Fruit fly (Drosophila melanogaster) whole organism, embryonic: ENCODE measurements around the gene CG32437.
A peak's percentile ranks its signal among the peaks of the same experiment; 100 is the strongest.

Experiments
- BEAF-32 ChIP-seq: fragments of 200-800 bp; sonication (Bioruptor generic); optimal IDR thresholded peaks from 3 replicates; lab custom pipeline; 2017; ENCODE audit warnings: missing biosample characterization, missing genetic modification characterization, mild to moderate bottlenecking, moderate library complexity, missing genetic modification reagents
- Bgb ChIP-seq: fragments of 200-800 bp; sonication (Bioruptor generic); IDR thresholded peaks from 2 replicates; pipeline ENCODE4 v1.3.6; 2022; ENCODE audit warnings: missing biosample characterization, missing genetic modification characterization; ENCODE audit not compliant: partially characterized antibody
- CG12104 ChIP-seq: fragments of 200-800 bp; sonication (Bioruptor generic); optimal IDR thresholded peaks from 3 replicates; lab custom pipeline; 2016; ENCODE audit warnings: missing biosample characterization, missing genetic modification characterization
- CG12155 ChIP-seq: fragments of 200-800 bp; sonication (Bioruptor generic); optimal IDR thresholded peaks from 3 replicates; lab custom pipeline; 2016; ENCODE audit warnings: missing biosample characterization, missing genetic modification characterization
- CG12942 ChIP-seq: fragments of 200-800 bp; sonication (Bioruptor generic); optimal IDR thresholded peaks from 3 replicates; lab custom pipeline; 2016; ENCODE audit warnings: missing biosample characterization, missing genetic modification characterization
- CG15514 ChIP-seq: fragments of 200-800 bp; sonication (Bioruptor generic); optimal IDR thresholded peaks from 3 replicates; lab custom pipeline; 2017; ENCODE audit warnings: missing biosample characterization, missing genetic modification characterization, mild to moderate bottlenecking, moderate library complexity, missing genetic modification reagents
- CG16813 ChIP-seq: fragments of 200-800 bp; sonication (Bioruptor generic); IDR thresholded peaks from 3 replicates; pipeline ENCODE4 v1.3.6; 2022; ENCODE audit warnings: missing biosample characterization, missing genetic modification characterization; ENCODE audit not compliant: partially characterized antibody
- CG2129 ChIP-seq: fragments of 200-800 bp; sonication (Bioruptor generic); IDR thresholded peaks from 2 replicates; pipeline ENCODE4 v1.3.6; 2022; ENCODE audit warnings: missing biosample characterization, missing genetic modification characterization; ENCODE audit not compliant: partially characterized antibody
- CG2712 ChIP-seq: fragments of 200-800 bp; optimal IDR thresholded peaks from 3 replicates; lab custom pipeline; 2019; ENCODE audit warnings: missing biosample characterization, mild to moderate bottlenecking, missing genetic modification characterization, moderate library complexity
- CG42726 ChIP-seq: fragments of 200-800 bp; sonication (Bioruptor generic); IDR thresholded peaks from 2 replicates; pipeline ENCODE4 v1.3.6; 2022; ENCODE audit warnings: missing biosample characterization, missing genetic modification characterization; ENCODE audit not compliant: partially characterized antibody
- CG4404 ChIP-seq: fragments of 200-800 bp; sonication (Bioruptor generic); IDR thresholded peaks from 2 replicates; pipeline ENCODE4 v1.3.6; 2022; ENCODE audit warnings: missing biosample characterization, missing genetic modification characterization
- CG4617 ChIP-seq: fragments of 200-800 bp; sonication (Bioruptor generic); optimal IDR thresholded peaks from 3 replicates; lab custom pipeline; 2016; ENCODE audit warnings: missing biosample characterization, missing genetic modification characterization, borderline replicate concordance
- CG7963 ChIP-seq: fragments of 200-800 bp; sonication (Bioruptor generic); IDR thresholded peaks from 3 replicates; pipeline ENCODE4 v1.3.6; 2022; ENCODE audit warnings: missing biosample characterization, missing genetic modification characterization; ENCODE audit not compliant: partially characterized antibody
- CG9437 ChIP-seq: fragments of 200-800 bp; sonication (Bioruptor generic); optimal IDR thresholded peaks from 2 replicates; lab custom pipeline; 2018; ENCODE audit warnings: missing biosample characterization, mild to moderate bottlenecking, missing genetic modification characterization
- CG9797 ChIP-seq: fragments of 200-800 bp; sonication (Bioruptor generic); optimal IDR thresholded peaks from 3 replicates; lab custom pipeline; 2018; ENCODE audit warnings: missing biosample characterization, mild to moderate bottlenecking, missing genetic modification characterization
- Dll ChIP-seq: fragments of 200-800 bp; sonication (Bioruptor generic); IDR thresholded peaks from 4 replicates; pipeline ENCODE4 v1.3.6; 2022; ENCODE audit warnings: missing biosample characterization, missing genetic modification characterization; ENCODE audit not compliant: partially characterized antibody
- Doc3 ChIP-seq: fragments of 200-800 bp; sonication (Bioruptor generic); IDR thresholded peaks from 3 replicates; pipeline ENCODE4 v1.3.6; 2022; ENCODE audit warnings: missing biosample characterization, missing genetic modification characterization; ENCODE audit not compliant: partially characterized antibody
- E2f2 ChIP-seq: fragments of 200-800 bp; sonication (Bioruptor generic); IDR thresholded peaks from 2 replicates; pipeline ENCODE4 v1.3.6; 2022; ENCODE audit warnings: missing biosample characterization, missing genetic modification characterization
- Lpt ChIP-seq: fragments of >200 bp; optimal IDR thresholded peaks from 2 replicates; lab custom pipeline; 2018; ENCODE audit warnings: missing biosample characterization, missing genetic modification characterization
- Max ChIP-seq: fragments of 200-800 bp; sonication (Bioruptor generic); optimal IDR thresholded peaks from 2 replicates; lab custom pipeline; 2016; ENCODE audit warnings: missing biosample characterization, mild to moderate bottlenecking, missing genetic modification characterization
- Opbp ChIP-seq: fragments of 200-800 bp; sonication (Bioruptor generic); IDR thresholded peaks from 3 replicates; pipeline ENCODE4 v1.3.6; 2022; ENCODE audit warnings: missing biosample characterization, missing genetic modification characterization; ENCODE audit not compliant: partially characterized antibody
- Rfx ChIP-seq: fragments of 200-800 bp; sonication (Bioruptor generic); IDR thresholded peaks from 2 replicates; pipeline ENCODE4 v1.3.6; 2022; ENCODE audit warnings: missing biosample characterization, missing genetic modification characterization
- Scr ChIP-seq: fragments of 200-800 bp; sonication (Bioruptor generic); IDR thresholded peaks from 2 replicates; pipeline ENCODE4 v1.3.6; 2022; ENCODE audit warnings: missing biosample characterization, missing genetic modification characterization; ENCODE audit not compliant: partially characterized antibody
- Sin3A ChIP-seq: fragments of >200 bp; optimal IDR thresholded peaks from 2 replicates; lab custom pipeline; 2018
- YL-1 ChIP-seq: fragments of 200-800 bp; sonication (Bioruptor generic); optimal IDR thresholded peaks from 3 replicates; lab custom pipeline; 2017; ENCODE audit warnings: missing biosample characterization, mild to moderate bottlenecking, missing genetic modification characterization
- amos ChIP-seq: fragments of 200-800 bp; sonication (Bioruptor generic); IDR thresholded peaks from 2 replicates; pipeline ENCODE4 v1.3.6; 2022; ENCODE audit warnings: missing biosample characterization, missing genetic modification characterization; ENCODE audit not compliant: partially characterized antibody
- br ChIP-seq: fragments of >200 bp; optimal IDR thresholded peaks from 2 replicates; lab custom pipeline; 2017
- cg ChIP-seq: fragments of 200-800 bp; sonication (Bioruptor generic); optimal IDR thresholded peaks from 3 replicates; lab custom pipeline; 2019; ENCODE audit warnings: missing biosample characterization, mild to moderate bottlenecking, missing genetic modification characterization, moderate library complexity
- chinmo ChIP-seq: fragments of 200-800 bp; sonication (Bioruptor generic); IDR thresholded peaks from 4 replicates; pipeline ENCODE4 v1.3.6; 2022; ENCODE audit warnings: missing biosample characterization, missing genetic modification characterization; ENCODE audit not compliant: partially characterized antibody
- croc ChIP-seq: fragments of 200-800 bp; sonication (Bioruptor generic); conservative IDR thresholded peaks from 3 replicates; pipeline ENCODE4 v1.3.6; 2022; ENCODE audit warnings: missing biosample characterization, missing genetic modification characterization
- crp ChIP-seq, 2 experiments: fragments of 200-800 bp; sonication (Bioruptor generic); optimal IDR thresholded peaks; 2 replicates in 1 of 2; 3 replicates in 1 of 2; lab custom pipeline; 2017; ENCODE audit warnings: missing biosample characterization in 2 of 2, missing genetic modification characterization in 2 of 2, mild to moderate bottlenecking in 1 of 2, moderate library complexity in 1 of 2
- cwo ChIP-seq: fragments of 200-800 bp; sonication (Bioruptor generic); optimal IDR thresholded peaks from 3 replicates; lab custom pipeline; 2017; ENCODE audit warnings: missing biosample characterization, missing genetic modification characterization, mild to moderate bottlenecking, moderate library complexity, missing genetic modification reagents
- danr ChIP-seq: fragments of 200-800 bp; sonication (Bioruptor generic); IDR thresholded peaks from 2 replicates; pipeline ENCODE4 v1.3.6; 2022; ENCODE audit warnings: missing biosample characterization, missing genetic modification characterization
- fd102C ChIP-seq: fragments of 200-800 bp; sonication (Bioruptor generic); optimal IDR thresholded peaks from 2 replicates; lab custom pipeline; 2018; ENCODE audit warnings: missing biosample characterization, mild to moderate bottlenecking, missing genetic modification characterization, moderate library complexity
- gcm ChIP-seq: fragments of 200-800 bp; sonication (Bioruptor generic); optimal IDR thresholded peaks from 2 replicates; lab custom pipeline; 2019; ENCODE audit warnings: missing biosample characterization, mild to moderate bottlenecking, missing genetic modification characterization, moderate library complexity
- gfzf ChIP-seq: fragments of 200-800 bp; sonication (Bioruptor generic); optimal IDR thresholded peaks from 2 replicates; lab custom pipeline; 2016; ENCODE audit warnings: missing biosample characterization, mild to moderate bottlenecking, missing genetic modification characterization, moderate library complexity
- hbn ChIP-seq: fragments of 200-800 bp; sonication (Bioruptor generic); IDR thresholded peaks from 2 replicates; pipeline ENCODE4 v1.3.6; 2022; ENCODE audit warnings: missing biosample characterization, missing genetic modification characterization; ENCODE audit not compliant: partially characterized antibody
- kni ChIP-seq: fragments of 200-800 bp; sonication (Bioruptor generic); optimal IDR thresholded peaks from 3 replicates; lab custom pipeline; 2017; ENCODE audit warnings: mild to moderate bottlenecking, missing biosample characterization, missing genetic modification reagents, missing genetic modification characterization
- mld ChIP-seq: fragments of 200-800 bp; sonication (Bioruptor generic); IDR thresholded peaks from 3 replicates; pipeline ENCODE4 v1.3.6; 2022; ENCODE audit warnings: missing biosample characterization, missing genetic modification characterization; ENCODE audit not compliant: partially characterized antibody
- pita ChIP-seq: fragments of 200-800 bp; sonication (Bioruptor generic); optimal IDR thresholded peaks from 2 replicates; lab custom pipeline; 2017; ENCODE audit warnings: missing biosample characterization, mild to moderate bottlenecking, missing genetic modification characterization
- pros ChIP-seq: fragments of 200-800 bp; sonication (Bioruptor generic); optimal IDR thresholded peaks from 3 replicates; lab custom pipeline; 2019; ENCODE audit warnings: missing biosample characterization, mild to moderate bottlenecking, missing genetic modification characterization, moderate library complexity
- repo ChIP-seq: fragments of 200-800 bp; sonication (Bioruptor generic); optimal IDR thresholded peaks from 2 replicates; lab custom pipeline; 2016; ENCODE audit warnings: missing biosample characterization, missing genetic modification characterization
- sna ChIP-seq: fragments of 200-800 bp; sonication (Bioruptor generic); IDR thresholded peaks from 2 replicates; pipeline ENCODE4 v1.3.6; 2022; ENCODE audit warnings: missing biosample characterization, missing genetic modification characterization; ENCODE audit not compliant: partially characterized antibody
- so ChIP-seq: fragments of 200-800 bp; sonication (Bioruptor generic); IDR thresholded peaks from 3 replicates; pipeline ENCODE4 v1.3.6; 2022; ENCODE audit warnings: missing biosample characterization, missing genetic modification characterization
- stwl ChIP-seq: fragments of 200-800 bp; sonication (Bioruptor generic); optimal IDR thresholded peaks from 3 replicates; lab custom pipeline; 2018; ENCODE audit warnings: missing biosample characterization, mild to moderate bottlenecking, missing genetic modification characterization, moderate library complexity
- tna ChIP-seq: fragments of 200-800 bp; sonication (Bioruptor generic); IDR thresholded peaks from 2 replicates; pipeline ENCODE4 v1.3.6; 2022; ENCODE audit warnings: missing biosample characterization, missing genetic modification characterization; ENCODE audit not compliant: partially characterized antibody
- zen2 ChIP-seq: fragments of 200-800 bp; sonication (Bioruptor generic); IDR thresholded peaks from 3 replicates; pipeline ENCODE4 v1.3.6; 2022; ENCODE audit warnings: missing biosample characterization, missing genetic modification characterization; ENCODE audit not compliant: partially characterized antibody

CG32437 gene

dm6 chr3L:21334999-21335631, 22.4 kb upstream of the CG32437 start, which contains the start of gene Tsr1 (continued):
- TF ChIP-seq zen2 (GFP tag; lab: Robert Waterston, UW) (peak; percentile 94), crp (GFP tag; optimal IDR thresholded peaks at IDR 0.05; lab: Kevin White, UChicago) (peak in 1 of 2 experiments; percentile 52), Max (GFP tag; lab: Kevin White, UChicago) (peak; percentile 76), CG42726 (peak; percentile 83), Dll (GFP tag; lab: Robert Waterston, UW) (peak; percentile 88), cwo (GFP tag; lab: Kevin White, UChicago) (no peak), E2f2 (peak; percentile 93), Scr (peak; percentile 89), gcm (GFP tag; lab: Kevin White, UChicago) (no peak), br (lab: Kevin White, UChicago) (no peak), YL-1 (GFP tag; lab: Kevin White, UChicago) (peak; percentile 78), croc (no peak), CG16813 (GFP tag; lab: Robert Waterston, UW) (peak; percentile 81), CG9797 (GFP tag; lab: Kevin White, UChicago) (peak; percentile 12), CG12942 (GFP tag; lab: Kevin White, UChicago) (no peak), cg (GFP tag; lab: Kevin White, UChicago) (no peak), sna (peak; percentile 85), CG4617 (GFP tag; lab: Kevin White, UChicago) (peak; percentile 32), CG4404 (GFP tag; lab: Robert Waterston, UW) (no peak), so (GFP tag; lab: Robert Waterston, UW) (no peak), CG9437 (no peak), CG2712 (peak; percentile 59), pita (GFP tag; lab: Kevin White, UChicago) (no peak), tna (peak; percentile 67), hbn (GFP tag; lab: Robert Waterston, UW) (peak; percentile 83), gfzf (GFP tag; lab: Kevin White, UChicago) (peak; percentile 19), kni (GFP tag; lab: Kevin White, UChicago) (no peak), CG15514 (GFP tag; lab: Kevin White, UChicago) (peak; percentile 54), Rfx (GFP tag; lab: Robert Waterston, UW) (peak; percentile 14; the same call in 1 of the 2 replicates), CG7963 (peak; percentile 83), Sin3A (lab: Kevin White, UChicago) (peak; percentile 24), pros (GFP tag; lab: Kevin White, UChicago) (no peak), CG12155 (no peak), mld (GFP tag; lab: Robert Waterston, UW) (peak; percentile 82), repo (no peak), Bgb (GFP tag; lab: Robert Waterston, UW) (peak; percentile 92), amos (GFP tag; lab: Robert Waterston, UW) (peak; percentile 93), stwl (tag; lab: Kevin White, UChicago) (peak; percentile 43), BEAF-32 (peak; percentile 82), Opbp (GFP tag; lab: Robert Waterston, UW) (peak; percentile 89), CG12104 (no peak), chinmo (GFP tag; lab: Robert Waterston, UW) (peak; percentile 94), danr (GFP tag; lab: Robert Waterston, UW) (no peak), Doc3 (GFP tag; lab: Robert Waterston, UW) (peak; percentile 78), fd102C (no peak), CG2129 (GFP tag; lab: Robert Waterston, UW) (peak; percentile 67), Lpt (GFP tag; lab: Kevin White, UChicago) (no peak)
